Worm (Caenorhabditis elegans) whole organism, L2 larva: ENCODE results near the gene Y116A8B.4.

Experiments used
- R02D3.7 ChIP-seq: fragments of 150-350 bp; optimal IDR thresholded peaks from 2 replicates; lab custom pipeline; 2014; ENCODE audit warnings: missing biosample characterization, missing genetic modification characterization
- Y55F3AM.14 ChIP-seq: fragments of 200-800 bp; sonication (Bioruptor generic); optimal IDR thresholded peaks from 2 replicates; lab custom pipeline; 2018; ENCODE audit warnings: mild to moderate bottlenecking, missing genetic modification characterization, missing compliant biosample characterization
- ama-1 ChIP-seq: fragments of 150-350 bp; optimal IDR thresholded peaks from 2 replicates; lab custom pipeline; 2018; ENCODE audit warnings: inconsistent platforms
- ceh-16 ChIP-seq: fragments of 150-350 bp; optimal IDR thresholded peaks from 2 replicates; lab custom pipeline; 2014; ENCODE audit warnings: missing biosample characterization, missing genetic modification characterization
- dmd-4 ChIP-seq: sonication (generic microtip); optimal IDR thresholded peaks from 2 replicates; lab custom pipeline; 2017; ENCODE audit warnings: missing biosample characterization, missing genetic modification characterization
- egl-27 ChIP-seq: sonication (generic microtip); optimal IDR thresholded peaks from 3 replicates; lab custom pipeline; 2017; ENCODE audit warnings: missing biosample characterization, missing genetic modification reagents, missing genetic modification characterization
- lin-13 ChIP-seq: fragments of 150-350 bp; optimal IDR thresholded peaks from 2 replicates; lab custom pipeline; 2014; ENCODE audit warnings: missing biosample characterization, missing genetic modification reagents, missing genetic modification characterization
- nhr-23 ChIP-seq: fragments of 150-350 bp; optimal IDR thresholded peaks from 2 replicates; lab custom pipeline; 2014; ENCODE audit warnings: missing biosample characterization, missing genetic modification reagents, missing genetic modification characterization
- nhr-77 ChIP-seq: fragments of 150-350 bp; optimal IDR thresholded peaks from 2 replicates; lab custom pipeline; 2014; ENCODE audit warnings: missing biosample characterization, missing genetic modification characterization
- skn-1 ChIP-seq: sonication (generic microtip); optimal IDR thresholded peaks from 2 replicates; lab custom pipeline; 2017; ENCODE audit warnings: missing biosample characterization, missing genetic modification characterization
- snpc-4 ChIP-seq: fragments of 150-350 bp; optimal IDR thresholded peaks from 2 replicates; lab custom pipeline; 2014; ENCODE audit warnings: missing biosample characterization, missing genetic modification characterization
- unc-39 ChIP-seq: fragments of 150-350 bp; optimal IDR thresholded peaks from 2 replicates; lab custom pipeline; 2014; ENCODE audit warnings: missing biosample characterization, missing genetic modification characterization
- zag-1 ChIP-seq: fragments of 150-350 bp; optimal IDR thresholded peaks from 2 replicates; lab custom pipeline; 2014; ENCODE audit warnings: missing biosample characterization, missing genetic modification characterization
- ztf-4 ChIP-seq: fragments of 150-350 bp; optimal IDR thresholded peaks from 2 replicates; lab custom pipeline; 2014; ENCODE audit warnings: missing biosample characterization, missing genetic modification characterization

DNA sequence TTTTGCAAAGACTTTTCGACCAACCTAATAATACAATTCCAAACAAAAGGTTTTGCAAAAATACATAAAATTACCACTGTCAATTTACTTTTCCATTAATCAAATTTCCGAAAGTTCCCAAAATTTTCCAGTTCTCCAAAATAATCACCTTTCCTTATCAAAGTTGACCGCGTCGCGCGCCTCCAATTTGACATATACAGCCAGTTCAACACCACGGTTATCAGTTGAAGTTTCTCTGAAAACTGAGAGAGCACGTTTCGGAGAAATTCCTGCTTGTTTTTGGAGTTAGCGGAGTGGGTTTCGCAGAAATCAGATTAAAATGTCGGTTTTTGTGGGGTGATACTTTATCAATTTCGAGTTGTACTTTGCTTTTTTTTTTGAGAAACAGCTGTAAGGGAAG lies 44.5 kb upstream of the Y116A8B.4 start:
- no peak for TF ChIP-seq Y55F3AM.14 (GFP tag; lab: Kevin White, UChicago)
- TF ChIP-seq nhr-77 (tag; lab: Kevin White, UChicago): no peak
- no peak for TF ChIP-seq snpc-4 (tag; lab: Kevin White, UChicago)
- no peak for TF ChIP-seq lin-13 (GFP tag; lab: Kevin White, UChicago)
- no peak for TF ChIP-seq nhr-23
- no peak for TF ChIP-seq skn-1 (tag; lab: Kevin White, UChicago)
- no peak for TF ChIP-seq ceh-16 (tag; lab: Kevin White, UChicago)
- no peak for TF ChIP-seq ztf-4
- no peak for TF ChIP-seq egl-27 (tag; lab: Kevin White, UChicago)
- no peak for TF ChIP-seq unc-39 (tag; lab: Kevin White, UChicago)
- no peak for TF ChIP-seq R02D3.7 (tag; lab: Kevin White, UChicago)
- no peak for TF ChIP-seq dmd-4
- no peak for TF ChIP-seq zag-1 (tag; lab: Kevin White, UChicago)
- no peak for TF ChIP-seq ama-1 (lab: Kevin White, UChicago)
